Worm (Caenorhabditis elegans) whole organism, L3 larva: ENCODE data around the gene B0361.3.

ENCODE experiments used
- ceh-9 ChIP-seq: sonication (generic microtip); optimal IDR thresholded peaks from 2 replicates; lab custom pipeline; 2018; ENCODE audit warnings: missing biosample characterization, missing genetic modification characterization
- nhr-11 ChIP-seq: fragments of 150-350 bp; optimal IDR thresholded peaks from 2 replicates; lab custom pipeline; 2014; ENCODE audit warnings: missing biosample characterization, missing genetic modification characterization
- nhr-28 ChIP-seq: fragments of 150-350 bp; optimal IDR thresholded peaks from 2 replicates; lab custom pipeline; 2014; ENCODE audit warnings: missing biosample characterization, missing genetic modification characterization
- nhr-76 ChIP-seq: fragments of 150-350 bp; sonication (generic microtip); optimal IDR thresholded peaks from 5 replicates; lab custom pipeline; 2014; ENCODE audit warnings: missing biosample characterization, missing genetic modification characterization
- pqm-1 ChIP-seq: fragments of 150-350 bp; optimal IDR thresholded peaks from 2 replicates; lab custom pipeline; 2017; ENCODE audit warnings: missing biosample characterization, missing genetic modification characterization, inconsistent platforms

ce11 chrIII:7263028-7263427, 18.2 kb upstream of the B0361.3 start:
- no peak for TF ChIP-seq nhr-76 (tag; lab: Kevin White, UChicago)
- TF ChIP-seq ceh-9, result no peak
- TF ChIP-seq nhr-11 (tag; lab: Kevin White, UChicago), result no peak
- no peak for TF ChIP-seq pqm-1 (tag; lab: Kevin White, UChicago)
- no peak for TF ChIP-seq nhr-28
